Fruit fly (Drosophila melanogaster): ENCODE measurements around the gene Tango14.

Gene Tango14

dm6 chr2L:1150554-1150953, 7.9 kb upstream of the Tango14 start, which contains the start of the genes Tfb4 and Vps29 (continued):
- TF ChIP-seq gsb-n (tag; optimal IDR thresholded peaks at IDR 0.05) (no peak), NFAT (GFP tag; IDR thresholded peaks at IDR 0.05) (peak; percentile 66; the same call in 1 of the 2 replicates), CG4404 (GFP tag; IDR thresholded peaks at IDR 0.05) (no peak), Ada2b (GFP tag; IDR thresholded peaks at IDR 0.05) (peak; percentile 47; the same call in 1 of the 2 replicates), CG32767 (GFP tag; IDR thresholded peaks at IDR 0.05) (no peak), eve (GFP tag; optimal IDR thresholded peaks at IDR 0.05) (no peak), chinmo (GFP tag; IDR thresholded peaks at IDR 0.05; ENCODE audit: partially characterized antibody) (peak; percentile 96), Sox102F (GFP tag; optimal IDR thresholded peaks at IDR 0.05) (no peak), CG7963 (GFP tag; IDR thresholded peaks at IDR 0.05; ENCODE audit: partially characterized antibody) (peak; percentile 96), pfk (GFP tag; optimal IDR thresholded peaks at IDR 0.05) (no peak), pnt (GFP tag; optimal IDR thresholded peaks at IDR 0.05) (no peak), eyg (GFP tag; optimal IDR thresholded peaks at IDR 0.05) (no peak), CG6654 (GFP tag; optimal IDR thresholded peaks at IDR 0.05) (no peak), knrl (GFP tag; IDR thresholded peaks at IDR 0.05; ENCODE audit: partially characterized antibody) (peak; percentile 71; the same call in 2 of the 3 replicates), Hr78 (GFP tag; optimal IDR thresholded peaks at IDR 0.05) (no peak), CG31224 (GFP tag; IDR thresholded peaks at IDR 0.05) (peak; percentile 36; the same call in 1 of the 2 replicates), ab (GFP tag; optimal IDR thresholded peaks at IDR 0.05) (no peak), ttk (GFP tag; IDR thresholded peaks at IDR 0.05) (no peak), Gug (GFP tag; IDR thresholded peaks at IDR 0.05) (peak; percentile 60; the same call in 1 of the 4 replicates), usp (GFP tag; optimal IDR thresholded peaks at IDR 0.05) (no peak), CG1792 (GFP tag; optimal IDR thresholded peaks at IDR 0.05) (no peak), CG17912 (GFP tag; optimal IDR thresholded peaks at IDR 0.05) (no peak), wdn (GFP tag; IDR thresholded peaks at IDR 0.05) (no peak), CG12769 (tag; optimal IDR thresholded peaks at IDR 0.05) (no peak), CG11093 (GFP tag; IDR thresholded peaks at IDR 0.05) (no peak), Med (GFP tag) (peak; percentile 97), Rfx (GFP tag; IDR thresholded peaks at IDR 0.05) (peak; percentile 81), slbo (GFP tag; IDR thresholded peaks at IDR 0.05) (peak; percentile 69), ewg (GFP tag; optimal IDR thresholded peaks at IDR 0.05) (no peak), ftz-f1 (GFP tag; optimal IDR thresholded peaks at IDR 0.05) (no peak), Oaz (GFP tag; IDR thresholded peaks at IDR 0.05) (no peak), CG15696 (tag; optimal IDR thresholded peaks at IDR 0.05) (no peak), Meics (GFP tag; optimal IDR thresholded peaks at IDR 0.05) (no peak), chn (GFP tag; optimal IDR thresholded peaks at IDR 0.05) (peak; percentile 55), CG30403 (GFP tag; optimal IDR thresholded peaks at IDR 0.05) (peak; percentile 51), pho (GFP tag; optimal IDR thresholded peaks at IDR 0.05) (peak; percentile 20), sim (GFP tag; IDR thresholded peaks at IDR 0.05) (no peak), ac (GFP tag; optimal IDR thresholded peaks at IDR 0.05) (no peak), CG18599 (GFP tag; optimal IDR thresholded peaks at IDR 0.05) (peak; percentile 32), z (GFP tag; IDR thresholded peaks at IDR 0.05) (no peak), CG11695 (GFP tag; IDR thresholded peaks at IDR 0.05) (0 out of 3 replicates have a peak, but pooled peaks have one; percentile 12), Ets97D (GFP tag; optimal IDR thresholded peaks at IDR 0.05) (peak; percentile 40), Bgb (GFP tag; IDR thresholded peaks at IDR 0.05; ENCODE audit: partially characterized antibody) (peak; percentile 94), CG15073 (GFP tag; optimal IDR thresholded peaks at IDR 0.05) (no peak), CG12299 (tag; optimal IDR thresholded peaks at IDR 0.05) (no peak), CHES-1-like (GFP tag; optimal IDR thresholded peaks at IDR 0.05) (peak; percentile 65), Oli (tag; optimal IDR thresholded peaks at IDR 0.05) (no peak), CG13123 (GFP tag; optimal IDR thresholded peaks at IDR 0.05) (no peak), Jarid2 (GFP tag; optimal IDR thresholded peaks at IDR 0.05) (no peak), slou (GFP tag; optimal IDR thresholded peaks at IDR 0.05) (no peak), CG11247 (GFP tag; IDR thresholded peaks at IDR 0.05) (0 out of 2 replicates have a peak, but pooled peaks have one; percentile 17)
